Worm (Caenorhabditis elegans): ENCODE measurements around the gene ocr-4.
"Not testable (repeated sequence)": the region's sequence is repeated elsewhere in the genome, so short reads cannot be mapped to it uniquely, and the experiment has no call there.

The ocr-4 gene

ce11 chrIV:7332695-7333094, at the start of gene ocr-4:
Gene ocr-4, minus strand, starts transcription at chrIV:7332795.
- no peak for TF ChIP-seq ceh-82 (tag; optimal IDR thresholded peaks at IDR 0.05)
- TF ChIP-seq fkh-4 (tag; optimal IDR thresholded peaks at IDR 0.05; ENCODE audit: borderline replicate concordance): no peak
- TF ChIP-seq xbp-1 (tag; optimal IDR thresholded peaks at IDR 0.05): no peak
- no peak for TF ChIP-seq ztf-4 (tag; optimal IDR thresholded peaks at IDR 0.05)
- TF ChIP-seq tlp-1 (tag; optimal IDR thresholded peaks at IDR 0.05): no peak
- TF ChIP-seq unc-130 (tag; optimal IDR thresholded peaks at IDR 0.05): no peak
- no peak for TF ChIP-seq ets-5 (GFP tag; IDR thresholded peaks at IDR 0.05)
- TF ChIP-seq vab-15 (tag; optimal IDR thresholded peaks at IDR 0.05): no peak
- TF ChIP-seq unc-30 (tag; optimal IDR thresholded peaks at IDR 0.05): no peak
- no peak for TF ChIP-seq mdl-1 (tag; optimal IDR thresholded peaks at IDR 0.05)
- TF ChIP-seq lin-39 (tag; optimal IDR thresholded peaks at IDR 0.05): no peak
- TF ChIP-seq unc-98 (GFP tag; IDR thresholded peaks at IDR 0.05): no peak
- TF ChIP-seq elt-3 (tag; optimal IDR thresholded peaks at IDR 0.05): no peak

ce11 chrIV:7381754-7382153, 49.2 kb upstream of the ocr-4 start, which contains the start of gene ptp-8:
Gene ptp-8, plus strand, starts transcription at chrIV:7382054.
- TF ChIP-seq efl-3 (GFP tag; optimal IDR thresholded peaks at IDR 0.05) (no peak), swsn-7 (tag; optimal IDR thresholded peaks at IDR 0.05) (no peak), isw-1 (GFP tag; IDR thresholded peaks at IDR 0.05) (no peak), mep-1 (tag; optimal IDR thresholded peaks at IDR 0.05) (no peak), aly-2 (tag; optimal IDR thresholded peaks at IDR 0.05) (no peak), fos-1 (tag; optimal IDR thresholded peaks at IDR 0.05) (no peak), ets-5 (GFP tag; IDR thresholded peaks at IDR 0.05) (no peak), pax-3 (tag; optimal IDR thresholded peaks at IDR 0.05) (no peak), nhr-12 (tag; optimal IDR thresholded peaks at IDR 0.05) (no peak), pqm-1 (tag; optimal IDR thresholded peaks at IDR 0.05) (no peak), blmp-1 (tag; optimal IDR thresholded peaks at IDR 0.05) (no peak), lin-14 (GFP tag; optimal IDR thresholded peaks at IDR 0.05) (no peak), mab-9 (GFP tag; IDR thresholded peaks at IDR 0.05) (no peak), nhr-76 (tag; optimal IDR thresholded peaks at IDR 0.05) (no peak)

ce11 chrIV:7376511-7376910, 43.9 kb upstream of the ocr-4 start, which contains the start of gene T12B3.2:
Gene T12B3.2, plus strand, starts transcription at chrIV:7376811.
- no peak for TF ChIP-seq nhr-47 (tag; optimal IDR thresholded peaks at IDR 0.05)
- TF ChIP-seq lin-13 (GFP tag; optimal IDR thresholded peaks at IDR 0.05): no peak
- TF ChIP-seq elt-2 (tag; optimal IDR thresholded peaks at IDR 0.05): no peak
- TF ChIP-seq nhr-28 (tag; optimal IDR thresholded peaks at IDR 0.05): no peak
- no peak for TF ChIP-seq hlh-17 (GFP tag; optimal IDR thresholded peaks at IDR 0.05; ENCODE audit: borderline replicate concordance)
- no peak for TF ChIP-seq hlh-4 (tag; optimal IDR thresholded peaks at IDR 0.05)
- TF ChIP-seq egl-13 (tag; optimal IDR thresholded peaks at IDR 0.05): no peak
- TF ChIP-seq ztf-11 (tag; optimal IDR thresholded peaks at IDR 0.05): no peak
- no peak for TF ChIP-seq ama-1 (optimal IDR thresholded peaks at IDR 0.05)
- no peak for TF ChIP-seq lin-39 (tag; optimal IDR thresholded peaks at IDR 0.05)
- no peak for TF ChIP-seq pag-3 (tag; optimal IDR thresholded peaks at IDR 0.05; ENCODE audit: borderline replicate concordance, insufficient read depth)
- no peak for TF ChIP-seq aly-2 (tag; optimal IDR thresholded peaks at IDR 0.05)
- no peak for TF ChIP-seq lir-3 (tag; optimal IDR thresholded peaks at IDR 0.05; ENCODE audit: poor library complexity)

- TF ChIP-seq zag-1, tlp-1, nhr-12 (tag; optimal IDR thresholded peaks at IDR 0.05): not testable (repeated sequence)
Observed at ce11 chrIV:7374847-7375246, 42.3 kb upstream of the ocr-4 start, which contains the start of gene T12B3.3. Gene T12B3.3, plus strand, starts transcription at chrIV:7375147.
